Fruit fly (Drosophila melanogaster): Measurements from ENCODE around the gene MtnA.

Gene MtnA

dm6 chr3R:9767620-9768592, 16.3 kb downstream of the MtnA start, which contains the start of gene Naa80 (continued):
- TF ChIP-seq CG7839 (tag; optimal IDR thresholded peaks at IDR 0.05), result peak; percentile 54
- TF ChIP-seq CG31224 (GFP tag; IDR thresholded peaks at IDR 0.05), result peak; percentile 76
- TF ChIP-seq CG13624 (GFP tag; optimal IDR thresholded peaks at IDR 0.05), result peak; percentile 88
- no peak for TF ChIP-seq lola (GFP tag; optimal IDR thresholded peaks at IDR 0.05)
- peak; percentile 83 for TF ChIP-seq Dip3 (GFP tag; optimal IDR thresholded peaks at IDR 0.05)

- TF ChIP-seq Doc3 (GFP tag; IDR thresholded peaks at IDR 0.05; ENCODE audit: partially characterized antibody), result peak; percentile 71
- TF ChIP-seq NC2α (GFP tag; optimal IDR thresholded peaks at IDR 0.05), result no peak
- TF ChIP-seq trem (tag; optimal IDR thresholded peaks at IDR 0.05), result peak; percentile 27
- peak; percentile 46; the same call in 1 of the 3 replicates for TF ChIP-seq CG34422 (GFP tag; IDR thresholded peaks at IDR 0.05)
- peak; percentile 57 for TF ChIP-seq CG2129 (GFP tag; IDR thresholded peaks at IDR 0.05; ENCODE audit: partially characterized antibody)
- peak; percentile 61 for TF ChIP-seq pzg (GFP tag; optimal IDR thresholded peaks at IDR 0.05)
- TF ChIP-seq gfzf (GFP tag; optimal IDR thresholded peaks at IDR 0.05), result peak; percentile 55
- TF ChIP-seq CG14050 (GFP tag; IDR thresholded peaks at IDR 0.05), result no peak
- TF ChIP-seq crol (GFP tag; IDR thresholded peaks at IDR 0.05), result no peak
- peak; percentile 2 for TF ChIP-seq mam (GFP tag; optimal IDR thresholded peaks at IDR 0.05)
- peak; percentile 78 for TF ChIP-seq Dp (GFP tag; optimal IDR thresholded peaks at IDR 0.05)
- no peak for TF ChIP-seq dimm (GFP tag; IDR thresholded peaks at IDR 0.05)
- peak; percentile 71; the same call in 2 of the 3 replicates for TF ChIP-seq Opbp (GFP tag; IDR thresholded peaks at IDR 0.05; ENCODE audit: partially characterized antibody)
- TF ChIP-seq onecut (GFP tag; IDR thresholded peaks at IDR 0.05), result peak; percentile 31; the same call in 1 of the 2 replicates
- no peak for TF ChIP-seq cato (GFP tag; optimal IDR thresholded peaks at IDR 0.05; ENCODE audit: borderline replicate concordance)
- peak; percentile 70 for TF ChIP-seq Med (GFP tag)
- peak; percentile 40 for TF ChIP-seq CG4617 (GFP tag; optimal IDR thresholded peaks at IDR 0.05; ENCODE audit: borderline replicate concordance)
- peak; percentile 81 for TF ChIP-seq CG16813 (GFP tag; IDR thresholded peaks at IDR 0.05; ENCODE audit: partially characterized antibody)
- peak; percentile 87 for TF ChIP-seq Elba2 (GFP tag; optimal IDR thresholded peaks at IDR 0.05)
- TF ChIP-seq kay (GFP tag; optimal IDR thresholded peaks at IDR 0.05), result peak; percentile 85
- TF ChIP-seq slbo (GFP tag; IDR thresholded peaks at IDR 0.05), result peak; percentile 12; the same call in 1 of the 2 replicates
- peak; percentile 82 for TF ChIP-seq CG13287 (GFP tag; IDR thresholded peaks at IDR 0.05; ENCODE audit: partially characterized antibody)
- TF ChIP-seq sna (GFP tag; IDR thresholded peaks at IDR 0.05; ENCODE audit: partially characterized antibody), result peak; percentile 74
- TF ChIP-seq Dref (GFP tag; IDR thresholded peaks at IDR 0.05), result peak; percentile 87
- peak; percentile 74 for TF ChIP-seq unc-4 (GFP tag; IDR thresholded peaks at IDR 0.05; ENCODE audit: partially characterized antibody)
- TF ChIP-seq CHES-1-like (GFP tag; optimal IDR thresholded peaks at IDR 0.05), result no peak
- TF ChIP-seq ewg (GFP tag; optimal IDR thresholded peaks at IDR 0.05), result peak; percentile 47
- peak; percentile 5 for TF ChIP-seq Fer1 (GFP tag; optimal IDR thresholded peaks at IDR 0.05)
- TF ChIP-seq CG11398 (GFP tag; optimal IDR thresholded peaks at IDR 0.05), result no peak
- TF ChIP-seq CG1603 (tag; optimal IDR thresholded peaks at IDR 0.05), result peak; percentile 17
- peak; percentile 61 for TF ChIP-seq hb (GFP tag; IDR thresholded peaks at IDR 0.05; ENCODE audit: partially characterized antibody)
- TF ChIP-seq CG14860 (GFP tag; IDR thresholded peaks at IDR 0.05; ENCODE audit: partially characterized antibody), result peak; percentile 64; the same call in 2 of the 3 replicates
- no peak for TF ChIP-seq CG9817 (tag; optimal IDR thresholded peaks at IDR 0.05)
- TF ChIP-seq YL-1 (GFP tag; optimal IDR thresholded peaks at IDR 0.05), result peak; percentile 8
- TF ChIP-seq nerfin-2 (GFP tag; IDR thresholded peaks at IDR 0.05; ENCODE audit: partially characterized antibody), result peak; percentile 73
- TF ChIP-seq crp (GFP tag; optimal IDR thresholded peaks at IDR 0.05), result no peak
- peak; percentile 88 for TF ChIP-seq amos (GFP tag; IDR thresholded peaks at IDR 0.05; ENCODE audit: partially characterized antibody)
Observed at dm6 chr3R:9762955-9763931, 20.9 kb downstream of the MtnA start, which contains the start of the genes Snap24 and CG8478. TSS of gene Snap24 (minus strand) at chr3R:9763150. TSS of gene CG8478 (plus strand) at chr3R:9763650.
